Fruit fly (Drosophila melanogaster) whole organism, embryonic: ENCODE results near the gene Est-6.
A peak's percentile ranks its signal among the peaks of the same experiment; 100 is the strongest.

Source experiments
- Bteb2 ChIP-seq: fragments of 200-800 bp; sonication (Bioruptor generic); optimal IDR thresholded peaks from 2 replicates; lab custom pipeline; 2016; ENCODE audit warnings: missing biosample characterization, missing genetic modification characterization
- CG10147 ChIP-seq: fragments of 200-800 bp; sonication (Bioruptor generic); optimal IDR thresholded peaks from 2 replicates; lab custom pipeline; 2019; ENCODE audit warnings: missing biosample characterization, mild to moderate bottlenecking, missing genetic modification characterization, moderate library complexity
- CG11247 ChIP-seq: fragments of 200-800 bp; sonication (Bioruptor generic); IDR thresholded peaks from 2 replicates; pipeline ENCODE4 v1.3.6; 2022; ENCODE audit warnings: missing biosample characterization, missing genetic modification characterization
- CG12155 ChIP-seq: fragments of 200-800 bp; sonication (Bioruptor generic); optimal IDR thresholded peaks from 3 replicates; lab custom pipeline; 2016; ENCODE audit warnings: missing biosample characterization, missing genetic modification characterization
- CG1233 ChIP-seq: fragments of 200-800 bp; sonication (Bioruptor generic); optimal IDR thresholded peaks from 4 replicates; lab custom pipeline; 2018; ENCODE audit warnings: missing biosample characterization, mild to moderate bottlenecking, missing genetic modification characterization
- CG13287 ChIP-seq: fragments of 200-800 bp; sonication (Bioruptor generic); IDR thresholded peaks from 2 replicates; pipeline ENCODE4 v1.3.6; 2022; ENCODE audit warnings: missing biosample characterization, missing genetic modification characterization; ENCODE audit not compliant: partially characterized antibody
- CG16813 ChIP-seq: fragments of 200-800 bp; sonication (Bioruptor generic); IDR thresholded peaks from 3 replicates; pipeline ENCODE4 v1.3.6; 2022; ENCODE audit warnings: missing biosample characterization, missing genetic modification characterization; ENCODE audit not compliant: partially characterized antibody
- CG34422 ChIP-seq: fragments of 200-800 bp; sonication (Bioruptor generic); IDR thresholded peaks from 3 replicates; pipeline ENCODE4 v1.3.6; 2022; ENCODE audit warnings: missing biosample characterization, missing genetic modification characterization
- CG7928 ChIP-seq: fragments of 200-800 bp; sonication (Bioruptor generic); optimal IDR thresholded peaks from 2 replicates; lab custom pipeline; 2017; ENCODE audit warnings: missing biosample characterization, mild to moderate bottlenecking, missing genetic modification characterization
- CG8478 ChIP-seq: fragments of >200 bp; optimal IDR thresholded peaks from 2 replicates; lab custom pipeline; 2018
- Chrac-16 ChIP-seq: fragments of 200-800 bp; sonication (Bioruptor generic); optimal IDR thresholded peaks from 3 replicates; lab custom pipeline; 2016; ENCODE audit warnings: missing biosample characterization, missing genetic modification characterization
- Dll ChIP-seq: fragments of 200-800 bp; sonication (Bioruptor generic); IDR thresholded peaks from 4 replicates; pipeline ENCODE4 v1.3.6; 2022; ENCODE audit warnings: missing biosample characterization, missing genetic modification characterization; ENCODE audit not compliant: partially characterized antibody
- Doc3 ChIP-seq: fragments of 200-800 bp; sonication (Bioruptor generic); IDR thresholded peaks from 3 replicates; pipeline ENCODE4 v1.3.6; 2022; ENCODE audit warnings: missing biosample characterization, missing genetic modification characterization; ENCODE audit not compliant: partially characterized antibody
- Gug ChIP-seq: fragments of 200-800 bp; sonication (Bioruptor generic); IDR thresholded peaks from 4 replicates; pipeline ENCODE4 v1.3.6; 2022; ENCODE audit warnings: missing biosample characterization, missing genetic modification characterization
- H2.0 ChIP-seq: fragments of 200-800 bp; sonication (Bioruptor generic); IDR thresholded peaks from 2 replicates; pipeline ENCODE4 v1.3.6; 2022; ENCODE audit warnings: missing biosample characterization, missing genetic modification characterization
- Hmx ChIP-seq: fragments of 200-800 bp; sonication (Bioruptor generic); optimal IDR thresholded peaks from 2 replicates; lab custom pipeline; 2016; ENCODE audit warnings: missing biosample characterization, missing genetic modification characterization
- Myb ChIP-seq: fragments of 200-800 bp; sonication (Bioruptor generic); optimal IDR thresholded peaks from 2 replicates; lab custom pipeline; 2016; ENCODE audit warnings: missing biosample characterization, missing genetic modification characterization
- Opbp ChIP-seq: fragments of 200-800 bp; sonication (Bioruptor generic); IDR thresholded peaks from 3 replicates; pipeline ENCODE4 v1.3.6; 2022; ENCODE audit warnings: missing biosample characterization, missing genetic modification characterization; ENCODE audit not compliant: partially characterized antibody
- Optix ChIP-seq: fragments of 200-800 bp; sonication (Bioruptor generic); IDR thresholded peaks from 3 replicates; pipeline ENCODE4 v1.3.6; 2022; ENCODE audit warnings: missing biosample characterization, missing genetic modification characterization
- Ptx1 ChIP-seq: fragments of 200-800 bp; sonication (Bioruptor generic); IDR thresholded peaks from 2 replicates; pipeline ENCODE4 v1.3.6; 2022; ENCODE audit warnings: missing biosample characterization, missing genetic modification characterization
- Sox102F ChIP-seq: fragments of 200-800 bp; sonication (Bioruptor generic); optimal IDR thresholded peaks from 2 replicates; lab custom pipeline; 2018; ENCODE audit warnings: missing biosample characterization, mild to moderate bottlenecking, missing genetic modification characterization, moderate library complexity
- Trl ChIP-seq, 3 experiments: fragments of >200 bp in 2 of 3; fragments of 200-800 bp in 1 of 3; sonication (Bioruptor generic) in 1 of 3; optimal IDR thresholded peaks; 2 replicates in 1 of 3; 3 replicates in 2 of 3; lab custom pipeline; 2016 to 2017; ENCODE audit warnings: missing biosample characterization in 1 of 3, missing genetic modification characterization in 1 of 3
- YL-1 ChIP-seq: fragments of 200-800 bp; sonication (Bioruptor generic); optimal IDR thresholded peaks from 3 replicates; lab custom pipeline; 2017; ENCODE audit warnings: missing biosample characterization, mild to moderate bottlenecking, missing genetic modification characterization
- aop ChIP-seq: fragments of 200-800 bp; sonication (Bioruptor generic); IDR thresholded peaks from 2 replicates; pipeline ENCODE4 v1.3.6; 2022; ENCODE audit warnings: missing biosample characterization, missing genetic modification characterization
- bab2 ChIP-seq: fragments of 200-800 bp; sonication (Bioruptor generic); optimal IDR thresholded peaks from 2 replicates; lab custom pipeline; 2016; ENCODE audit warnings: missing biosample characterization, missing genetic modification characterization
- bbx ChIP-seq: fragments of 200-800 bp; sonication (Bioruptor generic); IDR thresholded peaks from 2 replicates; pipeline ENCODE4 v1.3.6; 2022; ENCODE audit warnings: missing biosample characterization, missing genetic modification characterization; ENCODE audit not compliant: partially characterized antibody
- chinmo ChIP-seq: fragments of 200-800 bp; sonication (Bioruptor generic); IDR thresholded peaks from 4 replicates; pipeline ENCODE4 v1.3.6; 2022; ENCODE audit warnings: missing biosample characterization, missing genetic modification characterization; ENCODE audit not compliant: partially characterized antibody
- danr ChIP-seq: fragments of 200-800 bp; sonication (Bioruptor generic); IDR thresholded peaks from 2 replicates; pipeline ENCODE4 v1.3.6; 2022; ENCODE audit warnings: missing biosample characterization, missing genetic modification characterization
- esg ChIP-seq: fragments of 200-800 bp; sonication (Bioruptor generic); conservative IDR thresholded peaks from 2 replicates; pipeline ENCODE4 v1.3.6; 2022; ENCODE audit warnings: missing biosample characterization, missing genetic modification characterization
- ftz-f1 ChIP-seq: fragments of 200-800 bp; sonication (Bioruptor generic); optimal IDR thresholded peaks from 2 replicates; lab custom pipeline; 2016; ENCODE audit warnings: missing biosample characterization, missing genetic modification characterization
- gsb-n ChIP-seq: fragments of 200-800 bp; sonication (Bioruptor generic); optimal IDR thresholded peaks from 3 replicates; lab custom pipeline; 2018; ENCODE audit warnings: missing biosample characterization, mild to moderate bottlenecking, missing genetic modification characterization
- hb ChIP-seq: fragments of 200-800 bp; sonication (Bioruptor generic); IDR thresholded peaks from 3 replicates; pipeline ENCODE4 v1.3.6; 2022; ENCODE audit warnings: missing biosample characterization, missing genetic modification characterization; ENCODE audit not compliant: partially characterized antibody
- jing ChIP-seq: fragments of 200-800 bp; sonication (Bioruptor generic); optimal IDR thresholded peaks from 2 replicates; lab custom pipeline; 2018; ENCODE audit warnings: missing biosample characterization, mild to moderate bottlenecking, missing genetic modification characterization
- phol ChIP-seq: fragments of 200-800 bp; sonication (Bioruptor generic); optimal IDR thresholded peaks from 3 replicates; lab custom pipeline; 2018; ENCODE audit warnings: missing biosample characterization, mild to moderate bottlenecking, missing genetic modification characterization, moderate library complexity
- pnt ChIP-seq: fragments of 200-800 bp; sonication (Bioruptor generic); optimal IDR thresholded peaks from 3 replicates; lab custom pipeline; 2016; ENCODE audit warnings: missing biosample characterization, missing genetic modification characterization
- psq ChIP-seq: fragments of 200-800 bp; sonication (Bioruptor generic); optimal IDR thresholded peaks from 2 replicates; lab custom pipeline; 2017; ENCODE audit warnings: missing biosample characterization, missing genetic modification characterization
- repo ChIP-seq: fragments of 200-800 bp; sonication (Bioruptor generic); optimal IDR thresholded peaks from 2 replicates; lab custom pipeline; 2016; ENCODE audit warnings: missing biosample characterization, missing genetic modification characterization
- sens ChIP-seq: fragments of 200-800 bp; sonication (Bioruptor generic); peaks from one replicate; lab custom pipeline; 2016; ENCODE audit warnings: missing biosample characterization, missing genetic modification characterization
- seq ChIP-seq: fragments of 200-800 bp; sonication (Bioruptor generic); IDR thresholded peaks from 2 replicates; pipeline ENCODE4 v1.3.6; 2022; ENCODE audit warnings: missing biosample characterization, missing genetic modification characterization
- slou ChIP-seq: fragments of 200-800 bp; sonication (Bioruptor generic); optimal IDR thresholded peaks from 3 replicates; lab custom pipeline; 2016; ENCODE audit warnings: missing biosample characterization, missing genetic modification characterization
- stwl ChIP-seq: fragments of 200-800 bp; sonication (Bioruptor generic); optimal IDR thresholded peaks from 3 replicates; lab custom pipeline; 2018; ENCODE audit warnings: missing biosample characterization, mild to moderate bottlenecking, missing genetic modification characterization, moderate library complexity
- twi ChIP-seq: fragments of 200-800 bp; optimal IDR thresholded peaks from 2 replicates; lab custom pipeline; 2019; ENCODE audit warnings: missing biosample characterization, mild to moderate bottlenecking, missing genetic modification characterization, moderate library complexity
- tx ChIP-seq: fragments of 200-800 bp; sonication (Bioruptor generic); optimal IDR thresholded peaks from 2 replicates; lab custom pipeline; 2016; ENCODE audit warnings: missing biosample characterization, missing genetic modification characterization

The Est-6 gene

DNA sequence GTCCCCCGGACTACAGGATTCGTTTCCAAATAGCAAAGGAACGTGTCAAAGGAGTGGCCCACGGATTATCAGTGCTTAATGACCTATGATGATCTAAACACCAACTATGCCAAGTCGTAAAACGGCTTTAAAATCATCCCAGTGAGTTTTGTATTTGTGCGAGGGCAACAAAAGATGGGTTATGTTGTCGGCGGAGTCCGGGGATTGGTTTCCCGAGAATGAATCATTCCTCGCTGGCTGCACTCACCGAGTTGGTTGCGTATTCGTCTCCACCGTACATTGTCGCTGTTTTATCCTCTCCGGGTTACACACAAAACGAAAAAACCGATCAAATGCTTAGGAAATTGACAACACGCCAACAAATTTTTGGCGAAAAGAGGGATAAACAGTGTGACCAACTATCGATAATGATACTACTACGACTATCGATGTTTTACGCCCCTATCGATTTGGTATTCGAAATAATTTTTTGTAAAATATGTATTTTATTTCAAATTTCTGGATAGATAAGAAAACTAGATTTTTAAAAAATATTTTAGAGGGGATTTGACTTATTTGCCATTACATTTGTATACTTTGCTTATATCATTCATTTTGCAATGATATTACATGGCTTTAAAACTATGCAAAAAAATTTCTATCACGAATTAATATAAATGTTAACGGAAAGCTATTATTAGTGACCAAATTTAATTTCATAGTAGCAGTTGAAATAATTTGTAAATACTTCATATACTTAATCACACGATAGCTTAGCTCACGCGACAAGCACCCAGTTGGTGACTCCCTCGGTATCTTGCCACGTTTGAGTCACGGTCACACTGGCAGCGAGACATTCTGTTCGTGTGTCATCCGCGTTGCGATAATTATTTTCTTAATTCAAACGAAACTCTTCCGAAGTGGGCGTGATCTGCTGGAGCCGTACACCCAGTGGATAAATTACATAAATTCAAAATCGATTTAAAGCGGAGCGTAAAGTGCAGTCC, 42.6 kb upstream of the Est-6 start, which contains the start of the genes eIF3l and Nrx-IV (continued):
- TF ChIP-seq sens: peak; percentile 36
- peak; percentile 54 for TF ChIP-seq Opbp (GFP tag; lab: Robert Waterston, UW)
- TF ChIP-seq hb: no peak
- no peak for TF ChIP-seq twi (tag; lab: Kevin White, UChicago)
- no peak for TF ChIP-seq Gug (GFP tag; lab: Robert Waterston, UW)
- TF ChIP-seq chinmo: no peak
- peak; percentile 83 for TF ChIP-seq Dll (GFP tag; lab: Robert Waterston, UW)
- no peak for TF ChIP-seq Ptx1 (GFP tag; lab: Robert Waterston, UW)
- TF ChIP-seq, all 482 proteins: peak for 64

DNA sequence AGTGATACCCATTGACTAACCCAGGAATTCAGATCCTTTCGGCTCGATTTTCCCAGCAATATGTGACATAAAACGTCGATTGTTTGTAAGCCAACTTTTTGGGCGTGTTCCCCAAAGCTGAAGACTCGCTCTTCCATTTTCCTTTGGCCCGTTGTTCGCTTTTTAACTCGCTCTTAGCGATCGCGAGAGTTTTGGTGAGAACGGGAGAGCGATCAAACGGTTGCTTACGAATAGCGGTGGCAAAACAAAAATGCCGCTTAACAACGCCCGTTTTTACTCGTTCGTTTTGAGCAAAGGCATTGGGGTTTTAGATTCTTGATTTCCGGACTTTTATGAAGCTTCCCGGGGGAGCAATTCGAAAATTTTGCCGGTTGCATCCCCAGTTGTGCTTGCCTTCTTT, 41.6 kb upstream of the Est-6 start:
- no peak for TF ChIP-seq ftz-f1 (GFP tag; lab: Kevin White, UChicago)
- TF ChIP-seq Optix (GFP tag; lab: Robert Waterston, UW): no peak
- no peak for TF ChIP-seq Hmx
- no peak for TF ChIP-seq bab2 (GFP tag; lab: Kevin White, UChicago)
- TF ChIP-seq CG10147: no peak
- peak; percentile 76 for TF ChIP-seq psq (GFP tag; lab: Kevin White, UChicago)
- TF ChIP-seq aop (GFP tag; lab: Robert Waterston, UW): no peak
- no peak for TF ChIP-seq CG8478 (lab: Kevin White, UChicago)
- no peak for TF ChIP-seq Sox102F (GFP tag; lab: Kevin White, UChicago)
- TF ChIP-seq CG16813 (GFP tag; lab: Robert Waterston, UW): no peak
- no peak for TF ChIP-seq CG7928 (GFP tag; lab: Kevin White, UChicago)
- TF ChIP-seq jing: no peak
- TF ChIP-seq Myb (GFP tag; lab: Kevin White, UChicago): no peak
- no peak for TF ChIP-seq CG1233
- TF ChIP-seq repo (GFP tag; lab: Kevin White, UChicago): no peak
- TF ChIP-seq stwl: no peak
- TF ChIP-seq pnt: no peak
- no peak for TF ChIP-seq tx (GFP tag; lab: Kevin White, UChicago)
- no peak for TF ChIP-seq Chrac-16 (GFP tag; lab: Kevin White, UChicago)
- 0 out of 3 replicates have a peak, but pooled peaks have one; percentile 17 for TF ChIP-seq Doc3
- TF ChIP-seq H2.0: no peak
- TF ChIP-seq danr (GFP tag; lab: Robert Waterston, UW): no peak
- TF ChIP-seq esg (GFP tag; lab: Robert Waterston, UW): no peak
- no peak for TF ChIP-seq CG11247 (GFP tag; lab: Robert Waterston, UW)
- no peak for TF ChIP-seq Bteb2 (GFP tag; lab: Kevin White, UChicago)
- TF ChIP-seq YL-1 (GFP tag; lab: Kevin White, UChicago): no peak
- no peak for TF ChIP-seq gsb-n (tag; lab: Kevin White, UChicago)
- TF ChIP-seq phol (tag; lab: Kevin White, UChicago): no peak
- peak; percentile 85 for TF ChIP-seq CG12155
- TF ChIP-seq bbx: peak; percentile 35; the same call in 1 of the 2 replicates
- peak; percentile 64 to 68 for TF ChIP-seq Trl (optimal IDR thresholded peaks at IDR 0.05; lab: Kevin White, UChicago)
- no peak for TF ChIP-seq Trl (GFP tag; optimal IDR thresholded peaks at IDR 0.05; lab: Kevin White, UChicago)
- TF ChIP-seq CG34422 (GFP tag; lab: Robert Waterston, UW): no peak; the same call in 2 of the 3 replicates
- no peak; the same call in 1 of the 2 replicates for TF ChIP-seq CG13287 (GFP tag; lab: Robert Waterston, UW)
- no peak for TF ChIP-seq seq
- no peak for TF ChIP-seq Ptx1 (GFP tag; lab: Robert Waterston, UW)
- TF ChIP-seq slou (GFP tag; lab: Kevin White, UChicago): no peak
- TF ChIP-seq, all 482 proteins: peak for 5
